Worm (Caenorhabditis elegans) whole organism, L2 larva: ENCODE data around the gene K09H11.11.

Experiments
- blmp-1 ChIP-seq: sonication (generic microtip); optimal IDR thresholded peaks from 2 replicates; lab custom pipeline; 2017; ENCODE audit warnings: missing genetic modification characterization, mild to moderate bottlenecking, missing compliant biosample characterization, antibody characterized with exemption, moderate library complexity; ENCODE audit not compliant: insufficient read depth
- elt-1 ChIP-seq: fragments of 150-350 bp; optimal IDR thresholded peaks from 2 replicates; lab custom pipeline; 2014; ENCODE audit warnings: missing biosample characterization, missing genetic modification characterization
- elt-3 ChIP-seq: sonication (generic microtip); optimal IDR thresholded peaks from 2 replicates; lab custom pipeline; 2017; ENCODE audit warnings: missing biosample characterization, missing genetic modification characterization
- lin-11 ChIP-seq: fragments of 150-350 bp; sonication (generic microtip); optimal IDR thresholded peaks from 2 replicates; lab custom pipeline; 2014; ENCODE audit warnings: missing biosample characterization, missing genetic modification characterization, inconsistent platforms, mixed read lengths
- nhr-12 ChIP-seq: fragments of 150-350 bp; optimal IDR thresholded peaks from 2 replicates; lab custom pipeline; 2014; ENCODE audit warnings: missing biosample characterization, missing genetic modification characterization
- unc-62 ChIP-seq: fragments of 150-350 bp; optimal IDR thresholded peaks from 2 replicates; lab custom pipeline; 2014; ENCODE audit warnings: missing biosample characterization, missing genetic modification reagents, missing genetic modification characterization
- zag-1 ChIP-seq: fragments of 150-350 bp; optimal IDR thresholded peaks from 2 replicates; lab custom pipeline; 2014; ENCODE audit warnings: missing biosample characterization, missing genetic modification characterization

DNA sequence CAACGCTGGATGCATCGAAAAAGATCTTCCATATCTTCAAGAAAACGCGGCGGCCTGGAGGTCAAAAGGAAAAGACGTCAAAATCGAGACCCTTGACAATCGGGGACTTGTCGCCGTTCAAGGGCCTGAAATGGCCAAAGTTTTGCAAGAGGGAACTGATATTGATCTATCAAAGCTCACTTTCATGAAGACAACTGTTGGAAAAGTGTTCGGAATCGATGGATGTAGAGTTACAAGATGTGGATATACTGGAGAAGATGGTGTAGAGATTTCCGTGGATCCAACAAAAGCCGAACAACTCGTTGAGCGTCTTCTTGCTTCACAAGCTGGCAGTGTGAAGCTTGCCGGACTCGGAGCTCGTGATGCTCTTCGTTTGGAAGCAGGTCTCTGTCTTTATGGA, 41.5 kb downstream of the K09H11.11 start:
- no peak for TF ChIP-seq unc-62 (GFP tag; lab: Kevin White, UChicago)
- TF ChIP-seq elt-1 (tag; lab: Kevin White, UChicago), result no peak
- no peak for TF ChIP-seq nhr-12 (tag; lab: Kevin White, UChicago)
- TF ChIP-seq lin-11 (tag; lab: Kevin White, UChicago), result no peak
- no peak for TF ChIP-seq blmp-1 (tag; lab: Kevin White, UChicago)
- no peak for TF ChIP-seq zag-1 (tag; lab: Kevin White, UChicago)
- no peak for TF ChIP-seq elt-3 (tag; lab: Kevin White, UChicago)
